Fruit fly (Drosophila melanogaster): Measurements from ENCODE around the gene abd-A.

abd-A gene

dm6 chr3R:16876643-16877042, 46.8 kb upstream of the abd-A start:
- TF ChIP-seq crol (GFP tag; IDR thresholded peaks at IDR 0.05) (peak; percentile 27; the same call in 1 of the 2 replicates), CG7987 (GFP tag; optimal IDR thresholded peaks at IDR 0.05) (no peak), CG9727 (GFP tag; optimal IDR thresholded peaks at IDR 0.05) (no peak), CG10462 (GFP tag; optimal IDR thresholded peaks at IDR 0.05) (no peak), CG9437 (GFP tag; optimal IDR thresholded peaks at IDR 0.05) (no peak), knrl (GFP tag; IDR thresholded peaks at IDR 0.05; ENCODE audit: partially characterized antibody) (no peak), repo (GFP tag; optimal IDR thresholded peaks at IDR 0.05) (no peak), br (optimal IDR thresholded peaks at IDR 0.05) (no peak), Nf-YC (tag; optimal IDR thresholded peaks at IDR 0.05) (no peak), CG6254 (GFP tag; optimal IDR thresholded peaks at IDR 0.05) (peak; percentile 99), lbe (GFP tag; optimal IDR thresholded peaks at IDR 0.05) (no peak), dpn (GFP tag; optimal IDR thresholded peaks at IDR 0.05) (no peak), CG30020 (tag; optimal IDR thresholded peaks at IDR 0.05) (no peak), cg (GFP tag; optimal IDR thresholded peaks at IDR 0.05) (peak; percentile 7), seq (GFP tag; IDR thresholded peaks at IDR 0.05) (peak; percentile 52; the same call in 1 of the 2 replicates), Dll (GFP tag; IDR thresholded peaks at IDR 0.05; ENCODE audit: partially characterized antibody) (no peak), B-H1 (GFP tag; IDR thresholded peaks at IDR 0.05) (no peak), D19B (GFP tag; optimal IDR thresholded peaks at IDR 0.05) (no peak), aop (GFP tag; IDR thresholded peaks at IDR 0.05) (no peak), Oaz (GFP tag; IDR thresholded peaks at IDR 0.05) (no peak), sisA (GFP tag; IDR thresholded peaks at IDR 0.05) (no peak), E2f1 (GFP tag; IDR thresholded peaks at IDR 0.05) (no peak), luna (GFP tag; optimal IDR thresholded peaks at IDR 0.05) (no peak), CG31388 (GFP tag; optimal IDR thresholded peaks at IDR 0.05) (no peak), Rx (GFP tag; IDR thresholded peaks at IDR 0.05) (no peak), CG14014 (GFP tag; IDR thresholded peaks at IDR 0.05) (no peak), Antp (GFP tag; optimal IDR thresholded peaks at IDR 0.05) (no peak), corto (GFP tag; optimal IDR thresholded peaks at IDR 0.05) (no peak), CG8290 (GFP tag; optimal IDR thresholded peaks at IDR 0.05) (no peak), CG8290 (tag; optimal IDR thresholded peaks at IDR 0.05) (no peak), chm (GFP tag; IDR thresholded peaks at IDR 0.05) (0 out of 2 replicates have a peak, but pooled peaks have one; percentile 48), vvl (GFP tag; IDR thresholded peaks at IDR 0.05) (peak; percentile 56; the same call in 1 of the 2 replicates), CG3163 (GFP tag; optimal IDR thresholded peaks at IDR 0.05) (peak; percentile 87), unc-4 (GFP tag; IDR thresholded peaks at IDR 0.05; ENCODE audit: partially characterized antibody) (no peak), fd3F (GFP tag; optimal IDR thresholded peaks at IDR 0.05) (no peak), Dad (GFP tag; optimal IDR thresholded peaks at IDR 0.05) (no peak), Trl (optimal IDR thresholded peaks at IDR 0.05) (peak; percentile 42 to 62), Trl (GFP tag; optimal IDR thresholded peaks at IDR 0.05) (no peak), CkIIα-i1 (GFP tag; IDR thresholded peaks at IDR 0.05) (no peak), CG16863 (GFP tag; optimal IDR thresholded peaks at IDR 0.05) (no peak)

DNA sequence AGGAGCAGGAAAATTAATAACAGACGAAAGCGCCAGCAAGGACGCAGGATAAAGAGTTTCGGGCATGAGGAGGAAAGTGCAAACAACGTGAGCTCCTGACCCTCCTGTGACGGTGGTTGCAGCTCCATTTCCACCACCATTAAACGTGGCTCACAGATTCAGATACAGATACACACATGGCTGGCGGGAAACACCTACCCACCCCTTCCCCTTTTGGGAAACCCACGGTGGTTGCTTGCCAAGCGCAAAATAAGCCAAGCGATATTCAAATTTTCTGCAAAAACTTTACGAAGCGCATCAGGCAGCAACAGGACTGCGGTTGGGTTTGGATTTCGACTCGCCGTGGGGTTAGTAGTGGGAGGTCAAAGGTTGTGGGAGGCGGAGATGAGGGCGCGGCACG, 45.7 kb upstream of the abd-A start:
- TF ChIP-seq cwo (GFP tag; optimal IDR thresholded peaks at IDR 0.05) (no peak), pho (GFP tag; optimal IDR thresholded peaks at IDR 0.05) (no peak), Stat92E (GFP tag; optimal IDR thresholded peaks at IDR 0.05) (no peak), seq (GFP tag; IDR thresholded peaks at IDR 0.05) (peak; percentile 85), ewg (GFP tag; optimal IDR thresholded peaks at IDR 0.05) (peak; percentile 25), fd96Cb (tag; optimal IDR thresholded peaks at IDR 0.05) (no peak), chinmo (GFP tag; IDR thresholded peaks at IDR 0.05; ENCODE audit: partially characterized antibody) (no peak), Sry-δ (GFP tag; optimal IDR thresholded peaks at IDR 0.05) (no peak), crol (GFP tag; IDR thresholded peaks at IDR 0.05) (peak; percentile 30; the same call in 1 of the 2 replicates), odd (GFP tag; optimal IDR thresholded peaks at IDR 0.05) (no peak), mirr (GFP tag; optimal IDR thresholded peaks at IDR 0.05) (no peak), E2f2 (GFP tag; IDR thresholded peaks at IDR 0.05) (no peak), CG2202 (tag; optimal IDR thresholded peaks at IDR 0.05) (no peak), CG32767 (GFP tag; IDR thresholded peaks at IDR 0.05) (peak; percentile 58), Nf-YC (tag; optimal IDR thresholded peaks at IDR 0.05) (peak; percentile 57), CG8924 (tag; optimal IDR thresholded peaks at IDR 0.05) (no peak), CG9932 (GFP tag; IDR thresholded peaks at IDR 0.05) (no peak), insv (GFP tag; optimal IDR thresholded peaks at IDR 0.05) (no peak)
